Worm (Caenorhabditis elegans): ENCODE measurements around the gene cng-3.

DNA sequence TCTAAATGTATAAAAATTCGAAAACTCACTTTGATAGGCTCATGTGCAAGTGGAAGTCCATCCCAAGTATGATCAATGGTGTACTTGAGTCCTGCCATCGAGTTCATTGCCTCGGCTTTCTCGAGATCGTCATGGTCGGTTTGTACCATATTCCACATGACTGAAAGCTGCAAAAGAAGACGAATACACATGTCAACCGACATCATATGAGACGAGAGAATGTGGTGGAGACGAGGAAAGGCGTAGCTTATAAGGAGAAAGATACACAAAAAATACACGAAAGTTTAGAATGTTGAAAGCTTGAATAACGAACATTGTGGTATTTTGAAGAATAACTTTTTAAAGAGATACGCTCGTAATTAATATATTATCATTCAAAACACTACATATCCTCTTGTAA lies 32.0 kb upstream of the cng-3 start, which contains the start of gene C33A12.3:
- TF ChIP-seq sem-4 (tag; optimal IDR thresholded peaks at IDR 0.05) (no peak), mdl-1 (tag; optimal IDR thresholded peaks at IDR 0.05) (no peak), zag-1 (tag; optimal IDR thresholded peaks at IDR 0.05) (no peak), nhr-11 (tag; optimal IDR thresholded peaks at IDR 0.05) (no peak), nhr-10 (tag; optimal IDR thresholded peaks at IDR 0.05) (no peak), blmp-1 (tag; optimal IDR thresholded peaks at IDR 0.05; ENCODE audit: insufficient read depth) (no peak), unc-62 (GFP tag; optimal IDR thresholded peaks at IDR 0.05) (no peak), elt-3 (tag; optimal IDR thresholded peaks at IDR 0.05) (no peak), snpc-4 (tag; optimal IDR thresholded peaks at IDR 0.05) (no peak), nhr-23 (tag; optimal IDR thresholded peaks at IDR 0.05) (no peak)
